Fruit fly (Drosophila melanogaster): ENCODE measurements around the gene P5CDh1.
A peak's percentile ranks its signal among the peaks of the same experiment; 100 is the strongest.

dm6 chr3L:21859299-21860052 lies 18.3 kb upstream of the P5CDh1 start:
- TF ChIP-seq CG4496 (GFP tag; IDR thresholded peaks at IDR 0.05) (no peak), Snoo (tag; optimal IDR thresholded peaks at IDR 0.05) (no peak), CG10348 (GFP tag; IDR thresholded peaks at IDR 0.05) (no peak), CG9948 (tag; optimal IDR thresholded peaks at IDR 0.05) (peak; percentile 7), fd96Ca (GFP tag; IDR thresholded peaks at IDR 0.05) (no peak), EcR (GFP tag; optimal IDR thresholded peaks at IDR 0.05) (no peak), CG8159 (tag; optimal IDR thresholded peaks at IDR 0.05) (peak; percentile 57)

All from whole organism, pupa.